Worm (Caenorhabditis elegans): ENCODE data around the gene klc-1.

Gene klc-1

DNA sequence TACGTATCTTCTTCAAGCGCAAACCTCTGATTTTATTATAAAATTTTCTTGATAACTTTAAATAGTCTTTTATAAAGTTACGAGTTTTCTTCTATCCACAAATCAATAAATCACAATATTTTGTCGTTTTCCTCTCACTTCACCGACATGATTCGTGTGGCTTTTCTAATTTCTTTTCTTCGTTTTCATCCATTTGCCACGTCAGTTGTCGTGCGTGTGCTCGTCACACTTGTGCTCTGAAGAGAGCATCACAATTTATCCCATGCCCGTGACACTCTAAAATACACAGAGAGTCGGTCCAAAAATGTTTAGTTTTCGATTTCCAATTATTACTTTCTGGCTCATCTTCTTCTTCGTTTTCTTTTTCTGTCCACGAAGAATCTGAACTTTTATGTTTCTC is 28.4 kb downstream of the klc-1 start:
- TF ChIP-seq set-16 (GFP tag; IDR thresholded peaks at IDR 0.05) (no peak), ctbp-1 (GFP tag; IDR thresholded peaks at IDR 0.05) (no peak), nhr-28 (tag; optimal IDR thresholded peaks at IDR 0.05) (no peak), T20F7.1 (GFP tag; optimal IDR thresholded peaks at IDR 0.05) (no peak), nhr-111 (GFP tag; optimal IDR thresholded peaks at IDR 0.05) (no peak), lin-1 (GFP tag; IDR thresholded peaks at IDR 0.05) (no peak), hlh-30 (tag; optimal IDR thresholded peaks at IDR 0.05; ENCODE audit: insufficient read depth) (peak; percentile 36)

DNA sequence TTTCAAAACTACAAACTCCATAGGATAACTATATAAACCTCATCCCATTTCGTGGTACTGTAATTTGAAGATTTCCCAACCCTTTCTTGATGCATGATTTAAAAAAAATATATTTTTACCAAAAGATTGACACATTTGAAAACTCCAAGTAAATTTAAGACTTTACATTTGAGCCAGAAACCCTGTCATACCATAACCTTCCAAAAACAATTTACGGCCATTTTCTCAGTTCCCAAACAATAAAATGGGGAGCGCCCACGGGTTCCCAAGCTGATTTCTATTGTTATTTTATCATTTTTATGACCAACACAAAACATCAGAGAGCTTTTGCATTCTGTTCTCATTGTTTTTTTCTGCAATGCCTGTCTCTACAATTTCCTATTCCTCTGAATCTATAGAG is 29.1 kb downstream of the klc-1 start, which contains the start of gene clc-9:
Gene clc-9 (plus strand): TSS at position 301 of the 400 bp plus-strand sequence.
- TF ChIP-seq Y5F2A.4 (GFP tag; optimal IDR thresholded peaks at IDR 0.05): no peak
- TF ChIP-seq nhr-42 (GFP tag; IDR thresholded peaks at IDR 0.05): no peak
- no peak for TF ChIP-seq ceh-82 (tag; optimal IDR thresholded peaks at IDR 0.05)
- no peak for TF ChIP-seq ces-1 (GFP tag; optimal IDR thresholded peaks at IDR 0.05)
- no peak for TF ChIP-seq zip-2 (tag; optimal IDR thresholded peaks at IDR 0.05)
- TF ChIP-seq dmd-8 (GFP tag; IDR thresholded peaks at IDR 0.05): no peak
- no peak for TF ChIP-seq ama-1 (optimal IDR thresholded peaks at IDR 0.05)
- no peak for TF ChIP-seq lin-38 (GFP tag; IDR thresholded peaks at IDR 0.05)
- no peak for TF ChIP-seq lin-39 (tag; optimal IDR thresholded peaks at IDR 0.05)
- no peak for TF ChIP-seq mdl-1 (tag; optimal IDR thresholded peaks at IDR 0.05)
- no peak for TF ChIP-seq mdt-29 (GFP tag; IDR thresholded peaks at IDR 0.05)
- no peak for TF ChIP-seq sdz-12 (GFP tag; optimal IDR thresholded peaks at IDR 0.05)
- TF ChIP-seq pqm-1 (tag; optimal IDR thresholded peaks at IDR 0.05): no peak
- no peak for TF ChIP-seq nhr-77 (tag; optimal IDR thresholded peaks at IDR 0.05)
- no peak for TF ChIP-seq lin-29 (GFP tag; IDR thresholded peaks at IDR 0.05)

DNA sequence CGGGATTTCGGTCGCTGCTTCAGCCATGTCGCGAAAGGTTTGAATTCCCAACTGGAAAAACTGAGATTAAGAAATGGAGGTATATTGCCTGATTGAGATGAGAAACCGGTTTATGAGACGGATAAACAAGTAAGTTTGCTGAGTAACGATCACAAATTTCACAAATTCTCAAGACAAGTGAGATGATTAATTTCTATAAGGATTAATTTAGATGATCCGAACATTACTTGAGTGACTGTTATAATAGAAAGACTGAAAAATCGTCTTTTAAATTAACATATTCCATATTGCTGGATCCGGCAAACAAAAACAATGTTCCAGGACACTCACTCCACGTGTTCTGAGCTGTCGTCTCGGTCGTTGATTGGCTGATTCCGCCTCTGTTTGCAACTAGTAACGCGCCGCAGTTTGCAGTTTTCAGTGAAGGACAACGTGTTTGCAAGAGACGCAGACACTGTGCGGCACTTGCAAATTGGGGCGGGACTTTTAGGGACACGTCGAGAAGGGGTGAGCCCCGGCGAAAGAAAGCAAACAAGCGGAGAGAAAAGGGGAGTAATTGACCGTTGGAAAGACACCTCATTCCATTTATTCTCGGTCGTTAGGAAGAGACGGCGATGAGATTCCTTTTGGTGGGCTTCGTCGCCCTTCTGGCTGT is 35.4 kb downstream of the klc-1 start, which contains the start of the genes imp-2 and enpl-1:
Gene imp-2 (minus strand): TSS at position 51 of the 655 bp plus-strand sequence.
Gene enpl-1 (plus strand): TSS at position 462 of the 655 bp plus-strand sequence.
- no peak for TF ChIP-seq aly-2 (tag; optimal IDR thresholded peaks at IDR 0.05)
- TF ChIP-seq madf-5 (GFP tag; IDR thresholded peaks at IDR 0.05): no peak
- TF ChIP-seq ZK546.5 (tag; optimal IDR thresholded peaks at IDR 0.05): peak in 1 of 2 experiments; percentile 44
- TF ChIP-seq hlh-30 (tag; optimal IDR thresholded peaks at IDR 0.05; ENCODE audit: insufficient read depth): peak; percentile 92
- TF ChIP-seq snpc-4 (tag; optimal IDR thresholded peaks at IDR 0.05): no peak
- peak; percentile 82 for TF ChIP-seq ctbp-1 (GFP tag; IDR thresholded peaks at IDR 0.05)
- peak; percentile 83 for TF ChIP-seq lin-13 (GFP tag; optimal IDR thresholded peaks at IDR 0.05)
- TF ChIP-seq ceh-32 (tag; optimal IDR thresholded peaks at IDR 0.05; ENCODE audit: poor library complexity): no peak
- no peak for TF ChIP-seq skn-1 (tag; optimal IDR thresholded peaks at IDR 0.05)
- TF ChIP-seq jun-1 (tag; optimal IDR thresholded peaks at IDR 0.05): peak; percentile 71
- peak; percentile 62 for TF ChIP-seq nhr-48 (tag; optimal IDR thresholded peaks at IDR 0.05)
- peak; percentile 70; the same call in 1 of the 2 replicates for TF ChIP-seq lin-1 (GFP tag; IDR thresholded peaks at IDR 0.05)
- peak; percentile 83 for TF ChIP-seq nhr-6 (tag; optimal IDR thresholded peaks at IDR 0.05)
- no peak for TF ChIP-seq nhr-41 (GFP tag; IDR thresholded peaks at IDR 0.05)
- no peak for TF ChIP-seq ztf-11 (tag; optimal IDR thresholded peaks at IDR 0.05)
- peak in 1 of 2 experiments; percentile 96 for TF ChIP-seq unc-62 (GFP tag; optimal IDR thresholded peaks at IDR 0.05 in 1 of 2)
- TF ChIP-seq unc-62 (tag; optimal IDR thresholded peaks at IDR 0.05): no peak
- TF ChIP-seq fos-1 (tag; optimal IDR thresholded peaks at IDR 0.05): no peak
- TF ChIP-seq zip-11 (GFP tag; IDR thresholded peaks at IDR 0.05): no peak
- no peak for TF ChIP-seq ceh-28 (tag; optimal IDR thresholded peaks at IDR 0.05)
- TF ChIP-seq mes-2 (tag; optimal IDR thresholded peaks at IDR 0.05; ENCODE audit: poor library complexity, severe bottlenecking): peak; percentile 83
- TF ChIP-seq attf-4 (tag; optimal IDR thresholded peaks at IDR 0.05): no peak
- TF ChIP-seq lim-7 (GFP tag; IDR thresholded peaks at IDR 0.05): peak; percentile 17; the same call in 1 of the 2 replicates
- peak; percentile 68 for TF ChIP-seq zag-1 (tag; optimal IDR thresholded peaks at IDR 0.05)
- no peak for TF ChIP-seq nhr-76 (tag; optimal IDR thresholded peaks at IDR 0.05)
- TF ChIP-seq spr-1 (tag; optimal IDR thresholded peaks at IDR 0.05): peak; percentile 59
- no peak for TF ChIP-seq Y105C5A.15 (GFP tag; IDR thresholded peaks at IDR 0.05)
- no peak for TF ChIP-seq ZK337.2 (GFP tag; IDR thresholded peaks at IDR 0.05)
- peak; percentile 89 for TF ChIP-seq T26A8.4 (GFP tag; IDR thresholded peaks at IDR 0.05)
- TF ChIP-seq egl-27 (tag; optimal IDR thresholded peaks at IDR 0.05): no peak
- TF ChIP-seq saeg-2 (GFP tag; IDR thresholded peaks at IDR 0.05): peak; percentile 78
